Fruit fly (Drosophila melanogaster): Measurements from ENCODE around the gene Dsk.

Gene Dsk

DNA sequence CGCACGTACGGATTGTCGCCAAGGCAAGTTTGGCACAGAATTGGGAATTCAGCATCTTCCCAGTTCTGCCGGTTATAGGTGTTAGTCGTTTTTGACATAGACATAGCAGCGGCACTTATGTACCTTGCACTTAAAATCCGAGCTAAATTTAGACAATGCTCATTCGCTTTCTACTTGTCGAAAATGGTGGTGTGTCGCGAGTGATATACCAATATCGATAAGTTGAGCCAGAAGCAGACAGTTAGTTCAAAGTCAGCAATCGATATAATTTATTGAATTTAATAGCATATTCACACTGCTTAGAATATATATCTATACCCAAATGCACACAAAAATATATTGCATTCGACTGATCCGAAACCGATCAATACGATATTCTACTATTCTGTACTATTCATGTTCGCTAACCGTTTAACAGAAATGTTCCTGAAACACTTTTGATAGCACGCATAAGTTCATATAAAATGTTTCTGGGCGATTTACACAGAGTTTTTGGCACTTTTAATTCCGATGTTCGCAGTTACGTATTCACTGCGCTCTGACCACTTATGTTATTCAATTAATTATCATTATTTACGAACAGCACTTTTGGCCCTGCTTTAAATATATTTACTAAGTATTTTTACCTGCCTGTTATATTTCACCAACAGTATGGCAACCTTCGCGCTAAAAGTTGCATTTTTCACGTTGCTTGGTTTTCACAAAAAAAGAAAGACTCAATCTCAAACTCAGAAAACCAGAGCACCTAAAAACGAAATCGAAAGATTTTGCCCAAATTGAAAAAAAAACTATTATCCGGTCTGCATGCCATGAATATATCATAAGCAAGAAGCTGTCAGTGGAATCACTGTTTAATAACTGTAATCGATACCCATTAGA is 42.3 kb upstream of the Dsk start, which contains the start of gene CG14641 (continued):
- TF ChIP-seq CG18764 (GFP tag; optimal IDR thresholded peaks at IDR 0.05) (no peak), al (GFP tag; IDR thresholded peaks at IDR 0.05) (no peak), wor (GFP tag; IDR thresholded peaks at IDR 0.05) (no peak), aop (GFP tag; IDR thresholded peaks at IDR 0.05) (no peak), grn (GFP tag; optimal IDR thresholded peaks at IDR 0.05) (no peak), Hr39 (optimal IDR thresholded peaks at IDR 0.05) (no peak), row (GFP tag; IDR thresholded peaks at IDR 0.05) (peak; percentile 65), usp (GFP tag; optimal IDR thresholded peaks at IDR 0.05) (no peak), CG18011 (GFP tag; optimal IDR thresholded peaks at IDR 0.05) (no peak), jing (GFP tag; optimal IDR thresholded peaks at IDR 0.05) (no peak), ind (GFP tag; optimal IDR thresholded peaks at IDR 0.05) (no peak), CG6854 (GFP tag; optimal IDR thresholded peaks at IDR 0.05) (no peak), CG12659 (GFP tag; optimal IDR thresholded peaks at IDR 0.05) (peak; percentile 39), CG33213 (GFP tag; optimal IDR thresholded peaks at IDR 0.05) (no peak), insv (GFP tag; optimal IDR thresholded peaks at IDR 0.05) (no peak), Ada2b (GFP tag; IDR thresholded peaks at IDR 0.05) (no peak), CG4360 (GFP tag; IDR thresholded peaks at IDR 0.05) (no peak), Six4 (GFP tag; optimal IDR thresholded peaks at IDR 0.05) (no peak), tx (GFP tag; optimal IDR thresholded peaks at IDR 0.05) (no peak), fd64A (GFP tag; optimal IDR thresholded peaks at IDR 0.05) (no peak), sna (GFP tag; IDR thresholded peaks at IDR 0.05; ENCODE audit: partially characterized antibody) (no peak), D (optimal IDR thresholded peaks at IDR 0.05) (no peak), D (GFP tag; optimal IDR thresholded peaks at IDR 0.05) (no peak), Ptx1 (GFP tag; IDR thresholded peaks at IDR 0.05) (no peak), gfzf (GFP tag; optimal IDR thresholded peaks at IDR 0.05) (peak; percentile 30), pita (GFP tag; optimal IDR thresholded peaks at IDR 0.05) (no peak), inv (GFP tag; IDR thresholded peaks at IDR 0.05; ENCODE audit: partially characterized antibody) (no peak), Sry-δ (GFP tag; optimal IDR thresholded peaks at IDR 0.05) (peak; percentile 73), tin (GFP tag; optimal IDR thresholded peaks at IDR 0.05) (no peak), CG7987 (GFP tag; optimal IDR thresholded peaks at IDR 0.05) (no peak), ato (GFP tag; IDR thresholded peaks at IDR 0.05; ENCODE audit: partially characterized antibody) (0 out of 2 replicates have a peak, but pooled peaks have one; percentile 56), CG3847 (GFP tag; IDR thresholded peaks at IDR 0.05) (no peak), CG8765 (GFP tag; IDR thresholded peaks at IDR 0.05) (no peak), pzg (GFP tag; optimal IDR thresholded peaks at IDR 0.05) (peak; percentile 45), zfh2 (GFP tag; optimal IDR thresholded peaks at IDR 0.05) (no peak), ham (GFP tag; IDR thresholded peaks at IDR 0.05) (no peak), dm (GFP tag; optimal IDR thresholded peaks at IDR 0.05) (no peak), crc (GFP tag; optimal IDR thresholded peaks at IDR 0.05) (no peak), oc (tag; optimal IDR thresholded peaks at IDR 0.05) (no peak), CG12236 (GFP tag; optimal IDR thresholded peaks at IDR 0.05) (no peak), klu (GFP tag; IDR thresholded peaks at IDR 0.05) (no peak), CG9817 (tag; optimal IDR thresholded peaks at IDR 0.05) (no peak), twi (tag; optimal IDR thresholded peaks at IDR 0.05) (no peak), CG13775 (GFP tag; optimal IDR thresholded peaks at IDR 0.05) (peak; percentile 29), CG4328 (GFP tag; optimal IDR thresholded peaks at IDR 0.05) (no peak), unc-4 (GFP tag; IDR thresholded peaks at IDR 0.05; ENCODE audit: partially characterized antibody) (no peak), Chrac-16 (GFP tag; optimal IDR thresholded peaks at IDR 0.05) (no peak), YL-1 (GFP tag; optimal IDR thresholded peaks at IDR 0.05) (peak; percentile 61), CG9215 (GFP tag; IDR thresholded peaks at IDR 0.05) (0 out of 2 replicates have a peak, but pooled peaks have one; percentile 19), CG11696 (GFP tag; IDR thresholded peaks at IDR 0.05) (no peak), nerfin-1 (tag; optimal IDR thresholded peaks at IDR 0.05) (no peak)

Measured in whole organism, embryonic.